Worm (Caenorhabditis elegans): ENCODE data around the gene T04A8.8.

Gene T04A8.8

DNA sequence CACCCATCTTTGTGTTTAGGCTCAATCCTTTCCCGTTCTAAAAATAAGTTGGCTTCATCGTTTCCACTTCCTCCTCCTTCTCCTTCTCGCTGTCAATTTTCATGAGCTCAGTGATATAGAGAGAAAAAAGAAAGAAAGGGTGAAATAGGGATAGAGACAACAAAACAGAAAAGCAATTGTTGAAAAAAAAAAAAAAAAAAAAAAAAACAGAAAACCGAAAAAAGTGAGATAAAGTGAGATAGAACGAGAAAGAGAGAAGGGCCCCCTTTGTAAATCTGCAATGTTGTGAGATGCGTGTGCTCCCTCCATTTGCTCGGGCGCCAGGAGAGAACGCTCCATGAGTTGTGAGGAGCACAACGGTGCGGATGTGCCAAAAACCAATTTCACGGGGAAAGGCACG is 30.1 kb downstream of the T04A8.8 start:
- no peak for TF ChIP-seq nhr-11 (tag; optimal IDR thresholded peaks at IDR 0.05)
- TF ChIP-seq lin-39 (tag; optimal IDR thresholded peaks at IDR 0.05): peak; percentile 6
- no peak for TF ChIP-seq fos-1 (tag; optimal IDR thresholded peaks at IDR 0.05)
- TF ChIP-seq eor-1 (tag; optimal IDR thresholded peaks at IDR 0.05): no peak
- TF ChIP-seq egl-5 (tag; optimal IDR thresholded peaks at IDR 0.05): peak; percentile 33
- TF ChIP-seq nfya-1 (tag; optimal IDR thresholded peaks at IDR 0.05; ENCODE audit: insufficient read depth): peak; percentile 50
- TF ChIP-seq fkh-10 (GFP tag; optimal IDR thresholded peaks at IDR 0.05): peak; percentile 24

DNA sequence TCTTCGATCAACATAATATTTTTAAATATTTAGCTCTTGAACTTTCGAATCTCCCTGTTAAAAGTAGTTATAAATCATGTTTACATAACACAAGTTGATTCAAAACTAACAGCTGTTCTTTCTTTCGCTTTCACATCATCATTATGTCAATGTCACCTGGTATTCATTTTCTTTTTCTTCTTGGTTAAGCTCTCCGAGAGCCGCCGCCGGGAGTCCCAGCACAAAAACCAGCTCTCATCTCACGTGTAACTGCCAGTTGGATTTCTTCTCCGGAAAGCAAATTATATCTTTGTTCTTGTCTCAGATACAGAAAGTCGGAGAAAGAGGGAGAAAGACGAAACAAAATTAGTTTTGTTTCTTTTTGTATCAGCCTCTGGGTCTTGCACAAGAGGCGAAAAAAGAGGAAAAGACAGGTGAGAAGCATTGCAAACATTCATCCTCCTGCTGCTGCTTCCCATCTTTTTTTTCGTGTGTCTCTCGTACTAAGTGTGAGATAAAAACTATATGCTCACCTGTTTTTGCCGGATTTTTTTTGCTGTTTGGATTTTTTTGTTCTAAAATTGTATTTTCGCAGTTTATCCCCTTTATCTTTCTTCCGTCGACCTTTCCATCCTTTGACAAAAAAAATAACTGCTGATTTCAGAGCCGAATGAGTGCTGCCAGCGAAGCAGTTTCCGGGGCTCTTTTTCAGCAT is 37.6 kb downstream of the T04A8.8 start, which contains the start of gene F17C8.3:
TSS of gene F17C8.3 (plus strand) at position 644 of the 694 bp plus-strand sequence.
- TF ChIP-seq ZK546.5 (tag; optimal IDR thresholded peaks at IDR 0.05): no peak
- TF ChIP-seq skn-1 (tag; optimal IDR thresholded peaks at IDR 0.05): no peak
- TF ChIP-seq mdl-1 (tag; optimal IDR thresholded peaks at IDR 0.05): peak; percentile 10
- no peak for TF ChIP-seq nhr-11 (tag; optimal IDR thresholded peaks at IDR 0.05)
- TF ChIP-seq fos-1 (tag; optimal IDR thresholded peaks at IDR 0.05): no peak
- no peak for TF ChIP-seq nhr-237 (tag; optimal IDR thresholded peaks at IDR 0.05)
- peak; percentile 48 for TF ChIP-seq nfya-1 (tag; optimal IDR thresholded peaks at IDR 0.05; ENCODE audit: insufficient read depth)
- no peak for TF ChIP-seq unc-39 (tag; optimal IDR thresholded peaks at IDR 0.05)
- no peak for TF ChIP-seq ztf-4 (tag; optimal IDR thresholded peaks at IDR 0.05)
- TF ChIP-seq R02D3.7 (tag; optimal IDR thresholded peaks at IDR 0.05): no peak

DNA sequence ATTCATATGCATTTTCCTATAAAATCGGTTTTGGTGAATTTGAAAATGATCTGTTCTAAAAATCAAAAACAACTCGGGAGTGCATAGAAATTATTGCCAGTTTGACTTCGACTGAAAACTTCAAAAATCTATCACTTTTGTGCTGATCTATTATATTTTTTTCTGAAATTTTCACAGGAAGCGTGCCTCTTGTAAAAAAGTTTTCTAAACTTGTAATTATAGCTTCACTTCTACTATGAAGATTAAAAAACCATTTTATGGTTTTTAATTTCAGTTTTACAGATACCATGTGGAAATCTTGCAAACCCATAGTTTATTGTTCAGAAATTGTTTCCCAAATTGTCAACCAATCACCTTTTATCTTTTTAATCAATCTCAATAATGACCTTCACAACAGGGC is 40.3 kb downstream of the T04A8.8 start, which contains the start of gene F17C8.9:
TSS of gene F17C8.9 (plus strand) at position 301 of the 400 bp plus-strand sequence.
- TF ChIP-seq elt-2 (tag; optimal IDR thresholded peaks at IDR 0.05) (no peak), snpc-4 (tag; optimal IDR thresholded peaks at IDR 0.05) (no peak), egl-27 (tag; optimal IDR thresholded peaks at IDR 0.05) (no peak), daf-12 (tag; optimal IDR thresholded peaks at IDR 0.05) (no peak), hmg-11 (tag; optimal IDR thresholded peaks at IDR 0.05) (no peak), nhr-25 (tag; optimal IDR thresholded peaks at IDR 0.05) (no peak), fos-1 (tag; optimal IDR thresholded peaks at IDR 0.05) (no peak), nhr-67 (tag; optimal IDR thresholded peaks at IDR 0.05) (no peak), lin-15B (tag; optimal IDR thresholded peaks at IDR 0.05) (no peak), ztf-4 (tag; optimal IDR thresholded peaks at IDR 0.05) (no peak), R02D3.7 (tag; optimal IDR thresholded peaks at IDR 0.05) (no peak), nhr-237 (tag; optimal IDR thresholded peaks at IDR 0.05) (no peak), jun-1 (tag; optimal IDR thresholded peaks at IDR 0.05) (no peak), nhr-77 (tag; optimal IDR thresholded peaks at IDR 0.05) (no peak), lin-39 (tag; optimal IDR thresholded peaks at IDR 0.05) (no peak), elt-1 (tag; optimal IDR thresholded peaks at IDR 0.05) (no peak), ceh-28 (tag; optimal IDR thresholded peaks at IDR 0.05) (no peak), mdl-1 (tag; optimal IDR thresholded peaks at IDR 0.05) (no peak), nhr-43 (tag; optimal IDR thresholded peaks at IDR 0.05; ENCODE audit: poor library complexity, severe bottlenecking) (no peak), ceh-82 (tag; optimal IDR thresholded peaks at IDR 0.05) (no peak)

DNA sequence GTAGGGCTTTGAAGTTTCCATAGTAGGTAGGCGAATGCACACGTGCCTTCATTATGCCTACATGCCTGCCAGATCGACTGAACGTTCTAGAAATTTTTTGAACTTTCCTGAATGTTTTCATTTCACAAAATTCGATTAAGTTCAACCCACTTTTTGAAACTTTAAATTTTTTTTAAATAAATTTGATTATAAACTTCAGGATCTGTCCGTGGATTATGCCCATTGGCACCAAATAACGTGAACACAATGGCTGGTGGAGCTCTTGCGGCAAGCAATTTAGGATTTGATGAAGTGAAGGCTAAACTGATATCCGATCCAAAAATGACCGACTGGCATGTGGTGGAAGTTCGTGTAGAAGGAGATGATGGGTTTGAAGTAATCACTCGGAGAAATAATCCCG is 41.6 kb downstream of the T04A8.8 start, which contains the start of gene F17C8.7:
TSS of gene F17C8.7 (plus strand) at position 301 of the 400 bp plus-strand sequence.
- TF ChIP-seq egl-5 (tag; optimal IDR thresholded peaks at IDR 0.05) (no peak), ztf-4 (tag; optimal IDR thresholded peaks at IDR 0.05) (no peak), ceh-28 (tag; optimal IDR thresholded peaks at IDR 0.05) (no peak), fos-1 (tag; optimal IDR thresholded peaks at IDR 0.05) (no peak), nhr-23 (tag; optimal IDR thresholded peaks at IDR 0.05) (no peak), unc-39 (tag; optimal IDR thresholded peaks at IDR 0.05) (no peak), R02D3.7 (tag; optimal IDR thresholded peaks at IDR 0.05) (no peak), aly-2 (tag; optimal IDR thresholded peaks at IDR 0.05) (no peak), nhr-237 (tag; optimal IDR thresholded peaks at IDR 0.05) (no peak), lin-15B (tag; optimal IDR thresholded peaks at IDR 0.05) (no peak), elt-3 (tag; optimal IDR thresholded peaks at IDR 0.05) (no peak), nhr-25 (tag; optimal IDR thresholded peaks at IDR 0.05) (no peak), ceh-9 (tag; optimal IDR thresholded peaks at IDR 0.05) (no peak)

DNA sequence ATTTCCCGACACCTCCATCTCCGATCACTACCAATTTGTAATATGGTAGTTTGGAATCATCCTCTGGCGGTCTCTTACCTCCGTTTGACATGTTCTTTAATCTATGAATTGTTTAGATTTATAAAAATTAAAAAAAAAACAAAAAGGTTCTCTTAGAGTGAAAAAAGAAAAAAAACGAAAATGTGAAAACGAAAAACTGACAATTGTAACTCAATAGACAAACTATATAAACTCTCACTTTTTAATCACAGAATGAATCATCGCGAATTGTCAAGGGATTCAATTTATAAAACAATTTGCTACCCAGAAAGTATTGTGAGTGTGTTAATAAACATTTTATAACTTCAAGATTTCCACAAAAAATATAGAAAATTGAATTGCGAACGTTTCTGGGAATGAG is 46.2 kb downstream of the T04A8.8 start, which contains the start of gene ras-2:
TSS of gene ras-2 (minus strand) at position 101 of the 400 bp plus-strand sequence.
- no peak for TF ChIP-seq nhr-12 (tag; optimal IDR thresholded peaks at IDR 0.05)
- TF ChIP-seq aly-2 (tag; optimal IDR thresholded peaks at IDR 0.05): no peak
- no peak for TF ChIP-seq R02D3.7 (tag; optimal IDR thresholded peaks at IDR 0.05)
- TF ChIP-seq nhr-23 (tag; optimal IDR thresholded peaks at IDR 0.05): no peak
- no peak for TF ChIP-seq ztf-11 (tag; optimal IDR thresholded peaks at IDR 0.05)
- TF ChIP-seq lin-39 (tag; optimal IDR thresholded peaks at IDR 0.05): no peak
- no peak for TF ChIP-seq ceh-9 (tag; optimal IDR thresholded peaks at IDR 0.05)
- TF ChIP-seq skn-1 (tag; optimal IDR thresholded peaks at IDR 0.05): no peak
- TF ChIP-seq mml-1 (tag; optimal IDR thresholded peaks at IDR 0.05): no peak
- no peak for TF ChIP-seq nhr-237 (tag; optimal IDR thresholded peaks at IDR 0.05)
- TF ChIP-seq unc-62 (GFP tag; optimal IDR thresholded peaks at IDR 0.05): no peak
- TF ChIP-seq eor-1 (tag; optimal IDR thresholded peaks at IDR 0.05): no peak
- TF ChIP-seq fkh-2 (tag; optimal IDR thresholded peaks at IDR 0.05): no peak
- TF ChIP-seq nhr-76 (tag; optimal IDR thresholded peaks at IDR 0.05): no peak
- no peak for TF ChIP-seq zag-1 (tag; optimal IDR thresholded peaks at IDR 0.05)
